Worm (Caenorhabditis elegans) whole organism, L2 larva: ENCODE results near the gene W03A5.2.
A peak's percentile ranks its signal among the peaks of the same experiment; 100 is the strongest.

Source experiments
- C34F6.9 ChIP-seq: fragments of 150-350 bp; optimal IDR thresholded peaks from 2 replicates; lab custom pipeline; 2014; ENCODE audit warnings: missing biosample characterization, missing genetic modification characterization
- ceh-82 ChIP-seq: fragments of 150-350 bp; optimal IDR thresholded peaks from 2 replicates; lab custom pipeline; 2014; ENCODE audit warnings: missing biosample characterization, missing genetic modification characterization
- lin-13 ChIP-seq: fragments of 150-350 bp; optimal IDR thresholded peaks from 2 replicates; lab custom pipeline; 2014; ENCODE audit warnings: missing biosample characterization, missing genetic modification reagents, missing genetic modification characterization
- lin-39 ChIP-seq: fragments of 150-350 bp; optimal IDR thresholded peaks from 2 replicates; lab custom pipeline; 2014; ENCODE audit warnings: missing biosample characterization, missing genetic modification reagents, missing genetic modification characterization
- nhr-11 ChIP-seq: fragments of 150-350 bp; optimal IDR thresholded peaks from 2 replicates; lab custom pipeline; 2014; ENCODE audit warnings: missing biosample characterization, missing genetic modification characterization
- nhr-23 ChIP-seq: fragments of 150-350 bp; optimal IDR thresholded peaks from 2 replicates; lab custom pipeline; 2014; ENCODE audit warnings: missing biosample characterization, missing genetic modification reagents, missing genetic modification characterization
- nhr-25 ChIP-seq: fragments of 150-350 bp; sonication (generic microtip); optimal IDR thresholded peaks from 3 replicates; lab custom pipeline; 2014; ENCODE audit warnings: missing biosample characterization, missing genetic modification characterization
- unc-39 ChIP-seq: fragments of 150-350 bp; optimal IDR thresholded peaks from 2 replicates; lab custom pipeline; 2014; ENCODE audit warnings: missing biosample characterization, missing genetic modification characterization
- ztf-1 ChIP-seq: fragments of 200-800 bp; sonication (Bioruptor generic); conservative IDR thresholded peaks from 2 replicates; pipeline ENCODE4 v1.3.6; 2022; ENCODE audit warnings: missing genetic modification characterization, missing compliant biosample characterization

ce11 chrIII:5405628-5406084, at the start of gene W03A5.2, which contains the start of gene Y32H12A.8:
- TF ChIP-seq nhr-11 (no peak), nhr-25 (tag; lab: Kevin White, UChicago) (no peak), unc-39 (tag; lab: Kevin White, UChicago) (no peak), lin-13 (GFP tag; lab: Kevin White, UChicago) (no peak), nhr-23 (tag; lab: Kevin White, UChicago) (no peak), C34F6.9 (tag; lab: Kevin White, UChicago) (peak; percentile 16), ztf-1 (GFP tag; lab: Robert Waterston, UW) (no peak), lin-39 (no peak), ceh-82 (tag; lab: Kevin White, UChicago) (no peak)
